Worm (Caenorhabditis elegans): ENCODE results near the gene set-21.

ce11 chrIV:4386351-4386750 lies 4.3 kb upstream of the set-21 start, which contains the start of gene tald-1:
- TF ChIP-seq mdl-1 (tag; optimal IDR thresholded peaks at IDR 0.05) (no peak), ztf-11 (tag; optimal IDR thresholded peaks at IDR 0.05) (no peak), aly-2 (tag; optimal IDR thresholded peaks at IDR 0.05) (no peak), lsy-2 (tag; optimal IDR thresholded peaks at IDR 0.05) (no peak), lin-13 (GFP tag; optimal IDR thresholded peaks at IDR 0.05) (no peak), nhr-237 (tag; optimal IDR thresholded peaks at IDR 0.05) (no peak)
